Worm (Caenorhabditis elegans) whole organism, L1 larva: ENCODE results near the gene T26H8.5.

Experiments used
- aly-2 ChIP-seq: fragments of 150-350 bp; optimal IDR thresholded peaks from 2 replicates; lab custom pipeline; 2014; ENCODE audit warnings: missing biosample characterization, missing genetic modification characterization
- egl-13 ChIP-seq: sonication (generic microtip); optimal IDR thresholded peaks from 2 replicates; lab custom pipeline; 2016; ENCODE audit warnings: missing genotype, missing genetic modification reagents, missing genetic modification characterization, missing compliant biosample characterization
- jun-1 ChIP-seq: fragments of 150-350 bp; optimal IDR thresholded peaks from 2 replicates; lab custom pipeline; 2014; ENCODE audit warnings: missing biosample characterization, missing genetic modification reagents, missing genetic modification characterization
- lir-3 ChIP-seq: sonication (generic microtip); optimal IDR thresholded peaks from 2 replicates; lab custom pipeline; 2016; ENCODE audit warnings: mild to moderate bottlenecking, missing genetic modification characterization, moderate library complexity, missing compliant biosample characterization; ENCODE audit not compliant: poor library complexity
- zag-1 ChIP-seq: fragments of 150-350 bp; optimal IDR thresholded peaks from 2 replicates; lab custom pipeline; 2014; ENCODE audit warnings: missing biosample characterization, missing genetic modification characterization

- TF ChIP-seq jun-1 (tag; lab: Kevin White, UChicago) (no peak), zag-1 (tag; lab: Kevin White, UChicago) (no peak), lir-3 (tag; lab: Kevin White, UChicago) (no peak), egl-13 (tag; lab: Kevin White, UChicago) (no peak), aly-2 (no peak)
Observed at ce11 chrV:15310780-15311179, 5.4 kb upstream of the T26H8.5 start, which contains the start of gene irld-62.
